Fruit fly (Drosophila melanogaster): ENCODE results near the gene dsh.

- TF ChIP-seq pdm3 (GFP tag; optimal IDR thresholded peaks at IDR 0.05) = peak; percentile 65
- peak; percentile 60 for TF ChIP-seq Hr39 (GFP tag; optimal IDR thresholded peaks at IDR 0.05)
- TF ChIP-seq Blimp-1 (GFP tag; optimal IDR thresholded peaks at IDR 0.05) = no peak
- peak; percentile 55 for TF ChIP-seq Met (GFP tag; optimal IDR thresholded peaks at IDR 0.05)
- peak; percentile 45 for TF ChIP-seq Lpt (GFP tag; optimal IDR thresholded peaks at IDR 0.05)
- TF ChIP-seq Sox14 (GFP tag; optimal IDR thresholded peaks at IDR 0.05) = peak; percentile 70
- TF ChIP-seq CG31627 (GFP tag; optimal IDR thresholded peaks at IDR 0.05) = peak; percentile 58
- TF ChIP-seq CG6808 (GFP tag; optimal IDR thresholded peaks at IDR 0.05) = peak; percentile 45
- TF ChIP-seq CG6854 (GFP tag; optimal IDR thresholded peaks at IDR 0.05) = no peak
- no peak for TF ChIP-seq vri (GFP tag; optimal IDR thresholded peaks at IDR 0.05)
- peak; percentile 39 for TF ChIP-seq fd59A (GFP tag; optimal IDR thresholded peaks at IDR 0.05)
These were observed 35.1 kb downstream of the dsh start for dm6 chrX:11390625-11391363.
